Worm (Caenorhabditis elegans) whole organism, young adult: ENCODE measurements around the gene F13E9.13.

ENCODE experiments used
- C06A6.2 ChIP-seq: fragments of 200-800 bp; sonication (Bioruptor generic); conservative IDR thresholded peaks from 2 replicates; pipeline ENCODE4 v1.3.6; 2022; ENCODE audit warnings: missing genetic modification characterization, missing compliant biosample characterization
- F49E8.2 ChIP-seq: sonication (generic microtip); optimal IDR thresholded peaks from 3 replicates; lab custom pipeline; 2017; ENCODE audit warnings: missing genetic modification characterization, mild to moderate bottlenecking, missing compliant biosample characterization, antibody characterized with exemption, moderate library complexity; ENCODE audit not compliant: insufficient read depth
- chd-7 ChIP-seq: sonication (generic microtip); optimal IDR thresholded peaks from 2 replicates; lab custom pipeline; 2016; ENCODE audit warnings: mild to moderate bottlenecking, missing genetic modification characterization, moderate library complexity, missing compliant biosample characterization
- efl-1 ChIP-seq: fragments of 150-350 bp; optimal IDR thresholded peaks from 2 replicates; lab custom pipeline; 2014; ENCODE audit warnings: missing biosample characterization, missing genetic modification reagents, missing genetic modification characterization
- ets-4 ChIP-seq: fragments of 200-800 bp; sonication (Bioruptor generic); optimal IDR thresholded peaks from 2 replicates; lab custom pipeline; 2018; ENCODE audit warnings: mild to moderate bottlenecking, missing genetic modification characterization, missing compliant biosample characterization
- hlh-12 ChIP-seq: sonication (generic microtip); optimal IDR thresholded peaks from 2 replicates; lab custom pipeline; 2016; ENCODE audit warnings: missing genetic modification characterization, missing compliant biosample characterization
- mxl-1 ChIP-seq: sonication (generic microtip); optimal IDR thresholded peaks from 2 replicates; lab custom pipeline; 2016; ENCODE audit warnings: missing genetic modification characterization, missing compliant biosample characterization
- nhr-27 ChIP-seq: fragments of 200-800 bp; sonication (Bioruptor generic); optimal IDR thresholded peaks from 2 replicates; lab custom pipeline; 2018; ENCODE audit warnings: mild to moderate bottlenecking, missing genetic modification characterization, moderate library complexity, missing compliant biosample characterization
- rcor-1 ChIP-seq: fragments of 200-800 bp; sonication (Bioruptor generic); IDR thresholded peaks from 2 replicates; pipeline ENCODE4 v1.3.6; 2022; ENCODE audit warnings: missing genetic modification reagents, missing genetic modification characterization, missing compliant biosample characterization
- ztf-18 ChIP-seq: sonication (generic microtip); optimal IDR thresholded peaks from 2 replicates; lab custom pipeline; 2016; ENCODE audit warnings: missing genotype, mild to moderate bottlenecking, missing genetic modification characterization, missing compliant biosample characterization

ce11 chrIV:10868629-10869251, 12.6 kb upstream of the F13E9.13 start, which contains the start of gene F13E9.11:
- TF ChIP-seq ztf-18 (tag; lab: Kevin White, UChicago) (no peak), C06A6.2 (GFP tag; lab: Robert Waterston, UW) (no peak), mxl-1 (tag; lab: Kevin White, UChicago) (no peak), ets-4 (GFP tag; lab: Kevin White, UChicago) (no peak), efl-1 (GFP tag; lab: Kevin White, UChicago) (no peak), hlh-12 (no peak), F49E8.2 (tag; lab: Kevin White, UChicago) (no peak), chd-7 (tag; lab: Kevin White, UChicago) (no peak), nhr-27 (tag; lab: Kevin White, UChicago) (no peak), rcor-1 (GFP tag; lab: Robert Waterston, UW) (no peak)
